Worm (Caenorhabditis elegans): ENCODE measurements around the gene F21A3.11.

DNA sequence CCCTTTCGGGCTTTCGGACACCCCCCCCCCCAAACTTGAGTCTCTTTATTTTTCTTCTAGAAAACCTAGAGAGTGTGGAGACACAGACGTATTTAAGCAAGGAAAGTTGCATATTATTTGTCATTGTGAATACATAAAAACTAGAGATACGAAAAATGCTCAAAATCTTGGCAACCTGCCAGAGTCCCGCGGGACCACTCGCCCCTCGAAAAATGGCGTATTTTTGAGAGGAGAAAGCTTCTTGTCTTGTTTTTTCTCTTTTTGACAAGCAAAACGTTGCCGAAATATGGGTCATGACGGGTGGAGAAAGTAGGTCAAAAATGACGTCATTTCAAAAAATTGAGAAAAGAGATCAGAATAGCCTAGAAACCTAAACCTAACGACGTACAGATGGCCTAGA is 12.6 kb downstream of the F21A3.11 start:
- TF ChIP-seq scrt-1 (GFP tag; IDR thresholded peaks at IDR 0.05) (no peak), F13C5.2 (tag; optimal IDR thresholded peaks at IDR 0.05) (no peak), pes-1 (GFP tag; IDR thresholded peaks at IDR 0.05) (no peak), sea-1 (GFP tag; conservative IDR thresholded peaks at IDR 0.05) (no peak), ama-1 (optimal IDR thresholded peaks at IDR 0.05) (no peak), ets-7 (tag; optimal IDR thresholded peaks at IDR 0.05) (no peak), hmbx-1 (tag; optimal IDR thresholded peaks at IDR 0.05) (no peak), tbx-37 (GFP tag; conservative IDR thresholded peaks at IDR 0.05) (no peak)

Data from whole organism, early embryonic.